Worm (Caenorhabditis elegans): ENCODE results near the gene srx-82.

srx-82 gene

DNA sequence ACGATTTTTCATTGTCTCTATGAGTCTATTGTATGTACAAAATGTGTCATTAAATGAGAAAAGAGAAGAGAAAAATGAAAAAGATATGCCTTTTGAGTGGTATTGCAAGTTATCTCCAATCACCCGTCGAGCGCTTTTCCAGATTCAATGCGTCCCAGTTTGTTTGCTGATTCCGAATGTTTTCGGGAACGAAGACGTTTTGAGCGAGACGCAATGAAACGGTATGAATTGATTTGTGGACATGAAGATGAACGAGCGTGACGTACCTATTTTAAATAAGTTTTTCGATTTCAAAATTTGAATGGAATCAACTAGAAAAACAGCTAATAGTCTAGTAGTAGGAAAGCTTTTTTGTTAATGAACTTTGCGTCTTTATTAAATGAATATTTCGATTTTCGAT lies 27.3 kb downstream of the srx-82 start:
- TF ChIP-seq W03F9.2 (tag; optimal IDR thresholded peaks at IDR 0.05) (no peak), dao-5 (tag; optimal IDR thresholded peaks at IDR 0.05) (no peak), him-1 (tag; optimal IDR thresholded peaks at IDR 0.05) (no peak)

DNA sequence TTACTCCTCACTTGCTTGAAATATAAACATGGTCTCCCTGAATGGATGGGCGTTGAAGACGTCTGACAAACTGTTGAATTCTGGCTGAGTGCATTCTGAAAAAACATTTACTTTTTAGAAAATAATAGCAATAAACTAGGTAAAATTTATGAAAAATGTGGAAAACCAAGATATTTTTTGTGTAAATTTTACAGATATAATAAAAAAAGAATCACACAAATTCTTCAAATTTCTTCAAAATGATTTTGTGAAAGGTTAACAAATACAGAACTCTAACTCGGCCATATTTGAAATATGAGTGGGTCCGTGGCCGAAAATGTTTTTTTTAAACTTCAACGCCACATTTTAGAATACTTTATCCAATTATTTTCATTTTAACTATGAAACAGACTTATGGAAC lies 28.6 kb downstream of the srx-82 start, which contains the start of gene glb-15:
Gene glb-15 (minus strand): TSS at position 101 of the 400 bp plus-strand sequence.
- TF ChIP-seq W03F9.2 (tag; optimal IDR thresholded peaks at IDR 0.05) (no peak), him-1 (tag; optimal IDR thresholded peaks at IDR 0.05) (no peak), dao-5 (tag; optimal IDR thresholded peaks at IDR 0.05) (no peak)

DNA sequence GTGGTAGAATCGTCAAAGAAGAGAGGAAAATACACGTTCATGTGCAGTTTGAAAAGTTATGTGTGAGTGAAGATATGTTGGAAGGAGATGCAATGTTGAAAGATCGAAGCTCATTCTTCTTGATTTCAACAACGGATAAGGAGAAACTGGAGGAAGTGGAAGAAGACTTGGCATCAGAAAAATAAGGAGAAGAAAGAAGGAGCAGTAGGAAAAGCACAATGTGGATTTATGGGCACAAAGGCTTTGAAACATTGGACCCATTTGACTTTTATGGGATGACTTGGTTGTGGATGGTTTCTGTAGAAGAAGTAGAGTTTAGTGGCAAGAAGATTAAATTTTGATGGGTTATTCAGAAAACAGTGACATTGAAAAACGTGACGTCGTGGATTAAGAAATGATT lies 30.5 kb downstream of the srx-82 start:
- TF ChIP-seq dao-5 (tag; optimal IDR thresholded peaks at IDR 0.05) (no peak), W03F9.2 (tag; optimal IDR thresholded peaks at IDR 0.05) (no peak), him-1 (tag; optimal IDR thresholded peaks at IDR 0.05) (no peak)

DNA sequence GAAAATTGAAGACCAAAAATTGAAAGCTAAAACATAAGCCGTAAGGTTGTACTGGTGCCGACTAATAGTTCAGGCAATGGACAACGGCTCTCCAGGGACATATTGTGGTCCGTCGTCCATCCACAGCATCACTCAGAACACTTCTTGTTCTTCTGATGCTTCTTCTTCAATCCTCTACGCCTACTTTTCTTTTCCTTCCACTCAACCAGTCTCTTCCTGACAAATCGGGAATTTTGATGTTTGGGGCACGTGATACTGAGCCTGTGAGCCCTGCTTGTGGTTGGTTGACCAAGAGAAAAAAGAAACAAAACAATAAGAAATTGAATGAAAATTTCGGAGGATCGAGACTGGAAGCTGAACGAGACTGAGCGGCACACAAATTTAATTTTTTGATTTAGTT lies 31.7 kb downstream of the srx-82 start:
- no peak for TF ChIP-seq him-1 (tag; optimal IDR thresholded peaks at IDR 0.05)
- TF ChIP-seq dao-5 (tag; optimal IDR thresholded peaks at IDR 0.05), result no peak
- TF ChIP-seq W03F9.2 (tag; optimal IDR thresholded peaks at IDR 0.05), result no peak

DNA sequence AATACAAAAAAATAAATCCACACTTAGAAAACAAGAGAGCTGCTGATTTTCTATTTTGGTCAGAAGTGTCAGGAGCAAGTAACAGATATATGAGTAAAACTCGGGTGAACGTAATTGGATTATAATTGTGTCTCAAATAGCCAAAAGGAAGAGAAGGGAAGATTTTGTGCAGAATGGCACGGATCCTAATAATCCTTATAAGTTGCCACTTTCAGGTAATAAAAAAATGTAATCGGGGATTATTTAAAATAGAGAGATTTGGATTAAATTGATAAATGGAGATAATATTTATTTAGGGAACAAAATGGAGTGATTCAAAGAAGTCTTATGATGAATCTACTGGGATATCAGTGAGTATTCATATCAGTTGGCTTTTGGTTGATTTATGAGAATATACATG lies 35.4 kb downstream of the srx-82 start:
- TF ChIP-seq W03F9.2 (tag; optimal IDR thresholded peaks at IDR 0.05) (no peak), him-1 (tag; optimal IDR thresholded peaks at IDR 0.05) (no peak), dao-5 (tag; optimal IDR thresholded peaks at IDR 0.05) (no peak)

DNA sequence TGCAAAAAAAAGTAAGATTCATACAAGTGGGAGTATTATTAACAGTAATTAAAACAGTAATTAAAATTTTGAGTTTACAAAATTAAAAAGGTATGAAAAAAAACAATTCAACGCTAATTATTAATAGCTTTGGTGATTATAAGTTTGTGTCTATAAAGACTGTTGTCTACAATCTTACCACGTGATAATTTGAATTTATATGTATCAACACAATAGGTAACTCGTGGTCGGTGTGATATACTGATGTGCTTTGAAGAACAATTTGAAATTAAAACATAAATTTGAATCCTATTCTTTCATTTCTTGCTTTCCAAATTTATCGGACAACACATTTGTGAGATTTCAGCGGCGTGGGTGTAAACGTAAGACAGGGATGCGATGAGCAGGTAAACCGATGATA lies 38.3 kb downstream of the srx-82 start:
- TF ChIP-seq him-1 (tag; optimal IDR thresholded peaks at IDR 0.05), result no peak
- no peak for TF ChIP-seq W03F9.2 (tag; optimal IDR thresholded peaks at IDR 0.05)
- no peak for TF ChIP-seq dao-5 (tag; optimal IDR thresholded peaks at IDR 0.05)

DNA sequence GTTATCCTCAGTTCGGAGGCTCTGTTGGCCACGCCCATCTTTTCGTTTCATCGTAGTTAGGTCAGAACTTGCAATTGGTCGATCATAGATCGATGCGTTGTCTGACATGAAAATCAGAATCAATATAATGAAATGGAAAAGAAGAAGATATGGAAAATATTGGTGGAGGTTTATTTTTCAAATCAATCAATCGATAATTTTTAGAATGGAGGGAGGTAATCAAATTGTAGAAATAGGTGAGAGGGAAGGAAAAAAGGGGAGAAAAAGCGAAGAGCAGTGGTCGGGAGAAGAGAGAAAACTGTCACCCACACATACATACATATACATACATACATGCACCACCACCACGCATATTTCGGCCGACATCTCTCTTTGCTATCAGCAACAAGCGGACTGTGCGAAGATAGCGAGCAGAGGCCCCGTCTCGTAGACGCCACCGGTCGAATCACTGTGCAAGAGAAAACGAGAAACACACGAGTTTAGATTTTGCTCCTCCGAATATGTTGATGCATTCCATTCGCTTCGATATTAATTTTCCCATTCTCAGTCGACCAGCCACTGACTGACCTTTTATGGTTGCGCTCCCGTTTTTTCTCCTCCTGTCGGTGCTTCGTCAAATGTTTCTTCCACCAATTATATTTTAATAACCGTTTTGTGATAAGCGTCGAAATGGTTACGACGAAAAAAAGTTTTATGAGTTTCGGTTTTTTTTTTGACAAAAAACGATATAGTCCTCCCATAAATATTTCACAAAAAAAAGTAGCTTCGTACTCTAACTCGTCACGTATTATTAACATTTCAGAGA lies 39.9 kb downstream of the srx-82 start, which contains the start of gene F35B12.10:
Gene F35B12.10 (minus strand): TSS at position 51 of the 805 bp plus-strand sequence.
- no peak for TF ChIP-seq him-1 (tag; optimal IDR thresholded peaks at IDR 0.05)

DNA sequence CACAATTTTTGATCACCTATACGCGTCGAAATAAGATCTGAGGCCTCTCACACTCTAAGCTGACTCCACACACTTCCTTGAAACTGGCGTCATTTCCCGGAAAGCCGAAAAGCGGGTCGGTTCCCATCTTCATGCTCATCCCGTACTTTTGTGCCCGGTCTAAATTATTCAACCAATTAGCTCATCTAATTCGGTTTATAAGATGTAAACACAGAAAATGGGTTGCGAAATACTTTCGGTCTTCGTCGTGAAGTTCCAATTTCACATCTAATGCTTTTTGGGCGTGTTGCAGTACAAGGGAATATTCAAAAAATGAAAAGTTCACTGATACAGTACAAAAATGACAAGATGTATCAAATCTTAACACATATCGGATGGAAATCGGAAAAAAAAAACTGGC lies 41.6 kb downstream of the srx-82 start:
- TF ChIP-seq him-1 (tag; optimal IDR thresholded peaks at IDR 0.05), result no peak
- no peak for TF ChIP-seq W03F9.2 (tag; optimal IDR thresholded peaks at IDR 0.05)
- no peak for TF ChIP-seq dao-5 (tag; optimal IDR thresholded peaks at IDR 0.05)

DNA sequence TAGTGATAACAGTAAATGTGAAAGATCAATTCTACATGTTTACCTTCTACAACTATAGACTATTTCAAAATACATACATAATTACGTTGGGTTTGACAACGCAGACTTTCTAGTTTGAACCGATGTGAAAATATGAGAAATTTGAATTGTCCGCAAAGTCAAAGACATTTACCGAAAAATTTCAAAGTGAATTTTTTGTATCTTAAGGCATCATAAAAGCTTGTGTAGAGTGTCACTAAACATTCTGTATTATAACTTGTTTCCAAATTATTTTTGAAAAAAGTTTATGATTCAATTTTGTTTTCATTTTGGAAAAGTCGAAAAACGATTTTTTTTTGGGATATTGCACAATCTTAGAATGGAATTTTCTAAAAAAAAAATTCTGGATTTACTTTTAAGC lies 46.1 kb downstream of the srx-82 start:
- no peak for TF ChIP-seq dao-5 (tag; optimal IDR thresholded peaks at IDR 0.05)
- no peak for TF ChIP-seq W03F9.2 (tag; optimal IDR thresholded peaks at IDR 0.05)
- TF ChIP-seq him-1 (tag; optimal IDR thresholded peaks at IDR 0.05), result no peak

DNA sequence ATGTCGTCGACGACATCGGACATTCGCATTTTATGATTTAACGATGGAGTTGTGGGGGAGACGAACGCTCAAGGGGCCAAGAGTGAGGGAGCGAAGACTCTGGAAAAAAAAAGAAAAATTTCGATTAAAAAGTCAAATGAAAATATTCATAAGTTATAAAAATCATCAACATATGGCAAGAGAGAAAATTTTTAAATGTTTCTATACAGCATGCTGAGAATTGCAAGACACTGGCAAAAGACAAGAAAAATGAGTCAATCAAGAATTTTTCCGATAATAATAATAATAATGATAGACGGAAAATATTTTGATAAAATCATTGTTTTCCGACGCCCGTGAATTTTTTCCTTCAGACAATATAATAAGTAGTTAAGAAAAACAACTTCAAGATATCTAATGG lies 47.7 kb downstream of the srx-82 start, which contains the start of gene sipa-1:
Gene sipa-1 (minus strand): TSS at position 101 of the 400 bp plus-strand sequence.
- TF ChIP-seq him-1 (tag; optimal IDR thresholded peaks at IDR 0.05) (no peak), W03F9.2 (tag; optimal IDR thresholded peaks at IDR 0.05) (no peak), dao-5 (tag; optimal IDR thresholded peaks at IDR 0.05) (no peak)

DNA sequence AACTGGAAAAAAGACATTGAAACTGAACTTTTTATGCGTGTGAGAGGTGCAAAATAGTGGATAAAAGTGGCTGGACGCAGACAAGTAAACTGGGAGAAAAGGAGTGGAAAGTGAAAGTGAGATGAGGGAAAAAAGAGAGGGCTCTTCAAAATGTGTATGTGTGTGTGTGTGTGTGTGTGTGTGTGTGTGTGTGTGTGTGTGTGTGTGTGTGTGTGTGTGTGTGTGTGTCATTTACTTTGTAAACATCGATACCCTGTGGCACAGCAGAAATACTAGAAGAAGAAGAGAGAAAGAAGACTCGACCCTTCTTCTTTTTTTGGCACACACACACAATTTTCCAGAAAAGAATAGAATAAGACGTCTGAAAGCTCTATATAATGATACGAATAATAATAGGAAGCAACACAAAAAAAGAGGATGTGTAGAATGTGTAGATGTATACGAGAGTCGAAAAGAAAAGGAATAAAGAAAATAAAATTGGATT lies 49.1 kb downstream of the srx-82 start:
- TF ChIP-seq dao-5 (tag; optimal IDR thresholded peaks at IDR 0.05), result no peak

DNA sequence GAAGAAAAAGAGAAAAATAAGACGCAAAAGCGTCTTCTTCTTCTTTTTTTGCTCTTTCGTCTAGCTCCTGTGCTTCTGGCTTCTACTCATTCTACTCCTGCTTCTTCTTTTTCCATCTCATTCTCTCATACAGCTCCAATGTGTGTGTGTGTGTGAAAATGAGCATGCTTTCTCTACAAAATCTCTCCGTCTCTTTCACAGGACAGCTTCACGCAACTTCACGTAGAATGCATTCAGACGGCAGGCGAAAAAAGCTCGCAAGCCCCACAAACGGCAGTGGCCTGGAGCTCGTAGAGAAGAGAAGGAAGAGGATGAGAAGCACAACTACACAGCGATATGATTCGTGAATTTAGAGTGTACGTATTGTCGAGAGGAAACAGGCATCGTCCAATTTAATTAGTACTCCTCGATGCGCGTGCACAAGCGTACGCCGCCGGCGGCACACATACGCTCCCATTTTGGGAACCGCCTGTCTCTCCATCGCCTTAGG lies 51.8 kb downstream of the srx-82 start:
- TF ChIP-seq him-1 (tag; optimal IDR thresholded peaks at IDR 0.05), result peak; percentile 72
- TF ChIP-seq dao-5 (tag; optimal IDR thresholded peaks at IDR 0.05), result no peak
